Worm (Caenorhabditis elegans): ENCODE data around the gene gcy-8.

Gene gcy-8

DNA sequence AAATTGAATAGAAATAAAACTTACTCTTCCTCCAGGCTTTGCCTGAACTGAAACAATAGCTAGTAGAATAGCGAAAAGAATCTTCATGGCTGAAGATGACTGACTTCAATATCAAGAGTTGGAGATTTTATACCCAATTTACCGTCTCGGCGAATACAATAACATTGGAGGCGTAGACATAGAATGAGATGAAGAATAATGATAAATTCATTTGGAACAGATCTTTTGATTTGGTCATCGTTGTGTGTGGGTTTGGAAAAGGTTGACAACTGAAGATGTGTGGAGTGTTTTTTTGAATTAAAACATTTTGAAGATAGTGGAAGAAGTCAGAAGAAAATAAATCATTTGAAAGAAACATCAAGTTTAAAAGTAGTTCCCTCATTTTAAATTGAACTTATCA is 48.3 kb downstream of the gcy-8 start, which contains the start of gene F57H12.6:
Gene F57H12.6 (minus strand): TSS at position 101 of the 400 bp plus-strand sequence.
- TF ChIP-seq nhr-237 (tag; optimal IDR thresholded peaks at IDR 0.05) (no peak), elt-3 (tag; optimal IDR thresholded peaks at IDR 0.05) (no peak), dmd-4 (tag; optimal IDR thresholded peaks at IDR 0.05) (no peak), mdl-1 (tag; optimal IDR thresholded peaks at IDR 0.05) (no peak), ztf-1 (GFP tag; conservative IDR thresholded peaks at IDR 0.05) (no peak), sma-3 (GFP tag; optimal IDR thresholded peaks at IDR 0.05) (no peak), alr-1 (tag; optimal IDR thresholded peaks at IDR 0.05) (no peak), sem-4 (tag; optimal IDR thresholded peaks at IDR 0.05) (no peak), sma-9 (GFP tag; optimal IDR thresholded peaks at IDR 0.05) (no peak), sma-9 (tag; optimal IDR thresholded peaks at IDR 0.05) (no peak), mab-5 (tag; optimal IDR thresholded peaks at IDR 0.05) (no peak), nhr-77 (tag; optimal IDR thresholded peaks at IDR 0.05) (no peak), unc-55 (GFP tag; optimal IDR thresholded peaks at IDR 0.05) (no peak), nhr-12 (tag; optimal IDR thresholded peaks at IDR 0.05) (no peak)

DNA sequence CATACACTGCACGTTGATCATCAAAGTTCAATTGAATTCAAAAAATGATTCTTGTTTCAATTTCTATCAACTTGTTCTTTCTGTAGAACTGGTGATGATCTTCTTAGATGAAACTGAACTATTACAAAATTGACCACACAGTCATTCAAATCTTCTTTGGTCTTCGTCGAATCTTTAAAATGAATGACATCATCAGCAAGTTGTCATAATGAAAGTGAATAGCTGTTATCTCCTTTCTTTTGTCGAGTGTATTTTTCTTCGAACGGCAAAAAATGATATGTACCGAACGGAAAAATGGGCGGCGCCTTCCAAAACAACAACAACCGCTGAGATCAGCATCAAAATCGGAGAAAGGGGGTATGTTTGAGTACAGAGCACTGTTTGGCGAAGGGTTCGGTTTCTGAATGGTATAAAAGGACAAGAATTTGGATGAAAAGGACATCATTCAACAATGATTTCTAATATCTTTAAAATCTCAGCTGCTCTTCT is 49.5 kb downstream of the gcy-8 start, which contains the start of gene ora-1:
Gene ora-1 (plus strand): TSS at position 439 of the 489 bp plus-strand sequence.
- TF ChIP-seq blmp-1 (tag; optimal IDR thresholded peaks at IDR 0.05; ENCODE audit: insufficient read depth) (peak; percentile 78), lsy-2 (tag; optimal IDR thresholded peaks at IDR 0.05) (no peak), nhr-25 (tag; optimal IDR thresholded peaks at IDR 0.05) (peak; percentile 41)

DNA sequence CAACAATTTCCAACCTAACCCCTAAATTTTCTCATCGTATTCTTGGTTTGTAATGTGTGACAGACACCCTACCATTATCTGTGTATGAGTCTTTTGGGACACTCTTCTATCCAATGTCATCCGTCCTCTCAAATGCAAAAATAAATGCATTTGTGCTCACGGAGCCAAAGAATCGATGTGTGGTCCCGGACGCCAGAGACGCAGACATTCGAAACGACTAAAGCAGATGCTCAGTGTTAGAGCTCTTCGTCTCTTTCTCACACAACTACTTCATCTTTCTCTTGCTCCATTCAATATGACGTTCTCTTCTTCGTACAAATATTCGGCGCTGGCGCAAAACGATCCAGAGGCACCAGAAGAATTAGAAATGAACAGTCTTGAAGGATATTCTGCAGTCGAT is 51.6 kb downstream of the gcy-8 start, which contains the start of gene unc-24:
Gene unc-24 (plus strand): TSS at position 283 of the 400 bp plus-strand sequence.
- no peak for TF ChIP-seq sma-3 (GFP tag; optimal IDR thresholded peaks at IDR 0.05)
- no peak for TF ChIP-seq F13H6.1 (tag; optimal IDR thresholded peaks at IDR 0.05)
- no peak for TF ChIP-seq lsy-2 (tag; optimal IDR thresholded peaks at IDR 0.05)
- no peak for TF ChIP-seq dmd-4 (tag; optimal IDR thresholded peaks at IDR 0.05)
- TF ChIP-seq lin-11 (tag; optimal IDR thresholded peaks at IDR 0.05) = no peak
- no peak for TF ChIP-seq mdl-1 (tag; optimal IDR thresholded peaks at IDR 0.05)
- TF ChIP-seq elt-1 (tag; optimal IDR thresholded peaks at IDR 0.05) = no peak
- no peak for TF ChIP-seq unc-39 (tag; optimal IDR thresholded peaks at IDR 0.05)
- TF ChIP-seq snpc-4 (tag; optimal IDR thresholded peaks at IDR 0.05) = no peak
- peak; percentile 48 for TF ChIP-seq C34F6.9 (tag; optimal IDR thresholded peaks at IDR 0.05)
- no peak for TF ChIP-seq gmeb-1 (tag; optimal IDR thresholded peaks at IDR 0.05)
- peak; percentile 42 for TF ChIP-seq mab-5 (tag; optimal IDR thresholded peaks at IDR 0.05)
- peak; percentile 13 for TF ChIP-seq crh-2 (tag; optimal IDR thresholded peaks at IDR 0.05)
- TF ChIP-seq ZK546.5 (tag; optimal IDR thresholded peaks at IDR 0.05) = no peak
- TF ChIP-seq elt-3 (tag; optimal IDR thresholded peaks at IDR 0.05) = no peak
- TF ChIP-seq lin-13 (GFP tag; optimal IDR thresholded peaks at IDR 0.05) = no peak
- no peak for TF ChIP-seq nhr-11 (tag; optimal IDR thresholded peaks at IDR 0.05)
- peak; percentile 17 for TF ChIP-seq zag-1 (tag; optimal IDR thresholded peaks at IDR 0.05)
- TF ChIP-seq unc-55 (GFP tag; optimal IDR thresholded peaks at IDR 0.05) = peak; percentile 73
- TF ChIP-seq R02D3.7 (tag; optimal IDR thresholded peaks at IDR 0.05) = no peak
- no peak for TF ChIP-seq nhr-237 (tag; optimal IDR thresholded peaks at IDR 0.05)
- no peak for TF ChIP-seq blmp-1 (tag; optimal IDR thresholded peaks at IDR 0.05; ENCODE audit: insufficient read depth)
- TF ChIP-seq nhr-25 (tag; optimal IDR thresholded peaks at IDR 0.05) = no peak
- TF ChIP-seq ceh-82 (tag; optimal IDR thresholded peaks at IDR 0.05) = no peak
- no peak for TF ChIP-seq lin-39 (tag; optimal IDR thresholded peaks at IDR 0.05)
- TF ChIP-seq ceh-16 (tag; optimal IDR thresholded peaks at IDR 0.05) = no peak
- TF ChIP-seq nhr-129 (tag; optimal IDR thresholded peaks at IDR 0.05) = no peak
- TF ChIP-seq unc-62 (GFP tag; optimal IDR thresholded peaks at IDR 0.05) = no peak
- no peak for TF ChIP-seq ama-1 (optimal IDR thresholded peaks at IDR 0.05)
- TF ChIP-seq peb-1 (tag; optimal IDR thresholded peaks at IDR 0.05) = no peak
- TF ChIP-seq egl-27 (tag; optimal IDR thresholded peaks at IDR 0.05) = no peak
- TF ChIP-seq sma-9 (GFP tag; optimal IDR thresholded peaks at IDR 0.05) = peak; percentile 16
- TF ChIP-seq sma-9 (tag; optimal IDR thresholded peaks at IDR 0.05) = no peak
- TF ChIP-seq Y55F3AM.14 (GFP tag; optimal IDR thresholded peaks at IDR 0.05) = no peak
- no peak for TF ChIP-seq nhr-21 (tag; optimal IDR thresholded peaks at IDR 0.05)
- no peak for TF ChIP-seq ztf-1 (GFP tag; conservative IDR thresholded peaks at IDR 0.05)

Measured in whole organism, L2 larva.